Worm (Caenorhabditis elegans): ENCODE data around the gene Y113G7A.12.

The Y113G7A.12 gene

DNA sequence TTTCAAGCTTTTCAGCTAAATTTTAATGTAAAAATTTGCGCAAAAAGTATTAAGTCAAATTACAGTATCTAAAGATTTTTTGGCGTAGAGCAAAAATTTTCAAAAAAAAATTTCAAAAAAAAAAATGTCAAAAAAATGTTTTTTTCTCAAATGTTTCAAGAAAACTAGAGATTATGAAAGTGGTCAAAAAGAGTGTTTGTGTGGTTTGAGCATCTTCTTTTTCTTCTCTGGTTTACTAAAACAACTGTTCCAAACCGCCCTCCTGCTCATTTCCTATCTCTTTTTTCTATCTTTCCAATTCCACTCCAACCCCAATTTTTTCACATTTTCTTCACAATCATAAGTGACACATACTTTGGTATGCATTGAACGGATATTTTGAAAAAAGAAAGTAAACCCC is at the start of gene Y113G7A.12:
TSS of gene Y113G7A.12 (plus strand) at position 301 of the 400 bp plus-strand sequence.
- TF ChIP-seq egl-18 (GFP tag; IDR thresholded peaks at IDR 0.05), result no peak
- no peak for TF ChIP-seq C17E4.6 (GFP tag; IDR thresholded peaks at IDR 0.05)
- no peak for TF ChIP-seq repo-1 (tag; optimal IDR thresholded peaks at IDR 0.05)
- no peak for TF ChIP-seq sea-2 (GFP tag; IDR thresholded peaks at IDR 0.05)
- TF ChIP-seq sdz-38 (tag; optimal IDR thresholded peaks at IDR 0.05), result no peak
- no peak for TF ChIP-seq Y56A3A.18 (GFP tag; IDR thresholded peaks at IDR 0.05)
- TF ChIP-seq rec-8 (tag; optimal IDR thresholded peaks at IDR 0.05), result no peak
- TF ChIP-seq tbx-9 (tag; optimal IDR thresholded peaks at IDR 0.05; ENCODE audit: borderline replicate concordance), result no peak
- no peak for TF ChIP-seq F39B2.1 (GFP tag; IDR thresholded peaks at IDR 0.05)
- no peak for TF ChIP-seq lin-35 (GFP tag; optimal IDR thresholded peaks at IDR 0.05)
- no peak for TF ChIP-seq cebp-2 (GFP tag; IDR thresholded peaks at IDR 0.05)
- no peak for TF ChIP-seq ztf-6 (GFP tag; IDR thresholded peaks at IDR 0.05)
- no peak for TF ChIP-seq lir-1 (GFP tag; conservative IDR thresholded peaks at IDR 0.05)
- no peak for TF ChIP-seq snpc-1.1 (tag; optimal IDR thresholded peaks at IDR 0.05; ENCODE audit: insufficient read depth)

DNA sequence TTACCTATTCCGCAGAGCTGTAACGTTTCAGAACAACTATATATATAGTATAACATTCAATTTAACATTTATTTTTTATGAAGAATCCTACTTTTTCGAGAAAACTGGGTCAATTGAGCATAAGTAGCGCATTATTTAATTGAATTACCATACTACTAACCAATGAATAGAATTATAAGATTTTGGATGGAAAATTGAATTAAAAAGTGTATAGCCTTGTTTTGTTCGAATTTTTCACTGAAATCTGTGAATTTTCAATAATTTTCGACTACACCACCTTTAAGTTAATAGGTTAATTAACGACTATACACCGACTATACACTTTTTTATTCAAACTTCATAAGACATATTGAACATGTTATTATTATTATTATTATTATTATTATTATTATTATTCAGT is 48.4 kb upstream of the Y113G7A.12 start:
- TF ChIP-seq F57A8.1 (GFP tag; optimal IDR thresholded peaks at IDR 0.05), result no peak
- no peak for TF ChIP-seq tlf-1 (GFP tag; optimal IDR thresholded peaks at IDR 0.05)
- no peak for TF ChIP-seq hrde-1 (tag; optimal IDR thresholded peaks at IDR 0.05; ENCODE audit: borderline replicate concordance)
- TF ChIP-seq lin-40 (tag; optimal IDR thresholded peaks at IDR 0.05), result no peak
- TF ChIP-seq nhr-179 (tag; optimal IDR thresholded peaks at IDR 0.05), result no peak
- no peak for TF ChIP-seq ceh-100 (GFP tag; IDR thresholded peaks at IDR 0.05)
- no peak for TF ChIP-seq lin-54 (GFP tag; optimal IDR thresholded peaks at IDR 0.05)
- no peak for TF ChIP-seq tbx-9 (tag; optimal IDR thresholded peaks at IDR 0.05; ENCODE audit: borderline replicate concordance)

DNA sequence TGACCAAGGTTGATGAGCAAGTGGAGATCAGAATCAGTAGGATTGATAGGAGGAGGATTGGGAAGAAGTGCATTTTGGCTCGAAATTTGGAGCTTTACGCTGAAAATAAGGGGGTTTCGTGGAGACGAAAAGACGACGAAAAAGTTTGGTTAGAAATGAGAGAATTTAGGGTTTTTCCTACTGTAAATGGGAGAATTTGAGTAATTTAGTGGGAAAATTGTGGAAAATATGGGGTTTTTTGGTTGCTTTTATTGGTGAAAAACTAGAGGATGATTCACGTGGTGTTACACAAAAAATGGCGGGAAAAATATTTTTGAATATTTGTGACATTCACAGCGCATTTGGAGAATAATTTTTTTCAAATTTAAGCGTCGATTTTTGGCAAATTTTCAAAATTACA is 47.5 kb upstream of the Y113G7A.12 start, which contains the start of gene nlp-69:
TSS of gene nlp-69 (minus strand) at position 101 of the 400 bp plus-strand sequence.
- TF ChIP-seq K11D2.4 (GFP tag; IDR thresholded peaks at IDR 0.05) (no peak), ceh-40 (GFP tag; IDR thresholded peaks at IDR 0.05) (no peak), F52B5.7 (tag; optimal IDR thresholded peaks at IDR 0.05) (no peak), nhr-120 (GFP tag; IDR thresholded peaks at IDR 0.05) (no peak), pha-4 (tag; optimal IDR thresholded peaks at IDR 0.05) (no peak)

DNA sequence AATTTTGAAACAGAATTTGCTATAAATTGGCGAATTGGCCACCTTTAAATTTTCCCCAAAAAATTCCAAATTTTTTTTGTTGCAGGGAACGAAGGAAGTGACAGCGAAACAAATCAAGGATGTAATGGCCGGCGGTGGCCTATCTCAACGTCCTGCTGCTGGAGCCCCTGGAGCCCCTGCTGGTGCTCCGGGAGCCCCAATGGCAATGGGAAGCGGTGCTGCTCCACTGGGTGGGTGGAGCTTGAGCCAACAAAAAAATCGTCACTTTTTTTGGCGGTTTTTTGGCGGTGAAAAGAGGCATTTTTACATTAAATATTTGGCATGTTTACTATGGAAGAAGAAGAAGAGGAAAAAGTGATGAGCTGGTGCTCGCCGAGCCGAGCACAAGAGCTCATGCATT is 45.2 kb upstream of the Y113G7A.12 start:
- no peak for TF ChIP-seq F10E7.11 (tag; optimal IDR thresholded peaks at IDR 0.05)
- no peak for TF ChIP-seq let-607 (tag; optimal IDR thresholded peaks at IDR 0.05)
- TF ChIP-seq zfh-2 (GFP tag; conservative IDR thresholded peaks at IDR 0.05), result peak; percentile 77
- no peak for TF ChIP-seq ztf-28 (GFP tag; IDR thresholded peaks at IDR 0.05)
- TF ChIP-seq mxl-1 (tag; optimal IDR thresholded peaks at IDR 0.05), result no peak
- TF ChIP-seq F57A8.1 (GFP tag; optimal IDR thresholded peaks at IDR 0.05), result no peak
- TF ChIP-seq mes-4 (tag; optimal IDR thresholded peaks at IDR 0.05), result no peak
- no peak for TF ChIP-seq rec-8 (tag; optimal IDR thresholded peaks at IDR 0.05)
- TF ChIP-seq mcd-1 (GFP tag; IDR thresholded peaks at IDR 0.05), result no peak

DNA sequence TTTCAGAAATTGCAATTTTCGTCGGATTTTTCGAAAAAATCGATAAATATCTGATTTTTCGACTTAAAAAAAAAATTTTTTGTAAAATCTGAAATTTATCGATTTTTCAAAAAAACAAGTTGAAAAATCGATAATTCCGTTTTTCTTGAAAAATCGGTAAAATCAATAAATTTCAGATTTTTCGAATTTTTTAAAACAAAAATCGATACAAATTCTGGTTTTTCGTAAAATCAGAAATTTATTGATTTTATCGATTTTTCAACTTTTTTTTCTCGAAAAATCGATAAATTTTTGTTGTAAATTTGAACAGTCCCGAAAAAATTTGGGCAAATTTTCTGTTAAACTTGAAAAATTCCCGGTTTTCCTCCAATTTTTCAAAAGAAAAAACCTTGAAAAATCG is 38.0 kb upstream of the Y113G7A.12 start:
- TF ChIP-seq ceh-100 (GFP tag; IDR thresholded peaks at IDR 0.05) (no peak), Y56A3A.18 (GFP tag; IDR thresholded peaks at IDR 0.05) (no peak), attf-6 (GFP tag; IDR thresholded peaks at IDR 0.05) (no peak), nhr-27 (tag; optimal IDR thresholded peaks at IDR 0.05) (no peak), Y53F4B.3 (GFP tag; IDR thresholded peaks at IDR 0.05) (no peak), tlf-1 (GFP tag; optimal IDR thresholded peaks at IDR 0.05) (no peak), Y67H2A.10 (GFP tag; conservative IDR thresholded peaks at IDR 0.05) (no peak), T07F8.4 (tag; optimal IDR thresholded peaks at IDR 0.05) (no peak), him-1 (tag; optimal IDR thresholded peaks at IDR 0.05) (no peak), madf-10 (tag; optimal IDR thresholded peaks at IDR 0.05) (no peak), zim-3 (tag; optimal IDR thresholded peaks at IDR 0.05) (no peak), ztf-28 (GFP tag; IDR thresholded peaks at IDR 0.05) (no peak), tbp1 (GFP tag; optimal IDR thresholded peaks at IDR 0.05) (no peak)
